Worm (Caenorhabditis elegans): ENCODE data around the gene fbxa-55.

Gene fbxa-55

ce11 chrIII:946250-946725, 10.4 kb upstream of the fbxa-55 start, which contains the start of gene fbxa-60:
fbxa-60 (minus strand) TSS chrIII:946300.
- TF ChIP-seq nhr-77 (tag; optimal IDR thresholded peaks at IDR 0.05) (no peak), lsy-12 (tag; optimal IDR thresholded peaks at IDR 0.05) (no peak), nhr-76 (tag; optimal IDR thresholded peaks at IDR 0.05) (no peak), unc-62 (GFP tag; optimal IDR thresholded peaks at IDR 0.05) (no peak), nhr-11 (tag; optimal IDR thresholded peaks at IDR 0.05) (no peak), lin-39 (tag; optimal IDR thresholded peaks at IDR 0.05) (no peak), nhr-12 (tag; optimal IDR thresholded peaks at IDR 0.05) (no peak), aly-2 (tag; optimal IDR thresholded peaks at IDR 0.05) (no peak), nhr-23 (tag; optimal IDR thresholded peaks at IDR 0.05) (no peak), fkh-2 (tag; optimal IDR thresholded peaks at IDR 0.05) (no peak), ceh-82 (tag; optimal IDR thresholded peaks at IDR 0.05) (no peak), fos-1 (tag; optimal IDR thresholded peaks at IDR 0.05) (no peak), elt-3 (tag; optimal IDR thresholded peaks at IDR 0.05) (no peak), pqm-1 (tag; optimal IDR thresholded peaks at IDR 0.05) (peak; percentile 15), elt-2 (tag; optimal IDR thresholded peaks at IDR 0.05) (peak; percentile 79), jun-1 (tag; optimal IDR thresholded peaks at IDR 0.05) (no peak), nhr-67 (tag; optimal IDR thresholded peaks at IDR 0.05) (no peak), nhr-25 (tag; optimal IDR thresholded peaks at IDR 0.05) (no peak), skn-1 (tag; optimal IDR thresholded peaks at IDR 0.05) (no peak), fkh-10 (GFP tag; optimal IDR thresholded peaks at IDR 0.05) (no peak), ztf-11 (tag; optimal IDR thresholded peaks at IDR 0.05) (no peak), R02D3.7 (tag; optimal IDR thresholded peaks at IDR 0.05) (no peak), ceh-9 (tag; optimal IDR thresholded peaks at IDR 0.05) (no peak), pha-4 (tag; optimal IDR thresholded peaks at IDR 0.05) (peak; percentile 19), egl-27 (tag; optimal IDR thresholded peaks at IDR 0.05) (no peak)

- TF ChIP-seq elt-2 (tag; optimal IDR thresholded peaks at IDR 0.05), result peak; percentile 71
These were observed 8.5 kb upstream of the fbxa-55 start for ce11 chrIII:944346-944745.

ce11 chrIII:943426-943927, 7.6 kb upstream of the fbxa-55 start, which contains the start of gene fbxa-59:
fbxa-59 (minus strand) TSS chrIII:943476.
- TF ChIP-seq unc-62 (GFP tag; optimal IDR thresholded peaks at IDR 0.05), result no peak
- TF ChIP-seq nhr-28 (tag; optimal IDR thresholded peaks at IDR 0.05), result no peak
- TF ChIP-seq nhr-25 (tag; optimal IDR thresholded peaks at IDR 0.05), result no peak
- TF ChIP-seq jun-1 (tag; optimal IDR thresholded peaks at IDR 0.05), result no peak
- no peak for TF ChIP-seq unc-39 (tag; optimal IDR thresholded peaks at IDR 0.05)
- peak; percentile 72 for TF ChIP-seq pha-4 (tag; optimal IDR thresholded peaks at IDR 0.05)
- TF ChIP-seq mdl-1 (tag; optimal IDR thresholded peaks at IDR 0.05), result no peak
- no peak for TF ChIP-seq fos-1 (tag; optimal IDR thresholded peaks at IDR 0.05)
- TF ChIP-seq ztf-4 (tag; optimal IDR thresholded peaks at IDR 0.05), result no peak
- no peak for TF ChIP-seq ZK546.5 (tag; optimal IDR thresholded peaks at IDR 0.05)
- TF ChIP-seq nhr-43 (tag; optimal IDR thresholded peaks at IDR 0.05; ENCODE audit: poor library complexity, severe bottlenecking), result no peak
- no peak for TF ChIP-seq nfya-1 (tag; optimal IDR thresholded peaks at IDR 0.05; ENCODE audit: insufficient read depth)
- TF ChIP-seq pqm-1 (tag; optimal IDR thresholded peaks at IDR 0.05), result peak; percentile 44
- no peak for TF ChIP-seq nhr-11 (tag; optimal IDR thresholded peaks at IDR 0.05)
- TF ChIP-seq tbx-2 (tag; optimal IDR thresholded peaks at IDR 0.05), result no peak
- TF ChIP-seq elt-2 (tag; optimal IDR thresholded peaks at IDR 0.05), result peak; percentile 86
- TF ChIP-seq mml-1 (tag; optimal IDR thresholded peaks at IDR 0.05), result no peak
- TF ChIP-seq nhr-77 (tag; optimal IDR thresholded peaks at IDR 0.05), result no peak
- no peak for TF ChIP-seq ceh-82 (tag; optimal IDR thresholded peaks at IDR 0.05)
- TF ChIP-seq ceh-28 (tag; optimal IDR thresholded peaks at IDR 0.05), result no peak
- no peak for TF ChIP-seq nhr-23 (tag; optimal IDR thresholded peaks at IDR 0.05)

ce11 chrIII:941958-942357, 6.1 kb upstream of the fbxa-55 start:
- TF ChIP-seq mdl-1 (tag; optimal IDR thresholded peaks at IDR 0.05) (no peak), nhr-76 (tag; optimal IDR thresholded peaks at IDR 0.05) (no peak), pha-4 (tag; optimal IDR thresholded peaks at IDR 0.05) (no peak), mml-1 (tag; optimal IDR thresholded peaks at IDR 0.05) (no peak), elt-1 (tag; optimal IDR thresholded peaks at IDR 0.05) (no peak), egl-5 (tag; optimal IDR thresholded peaks at IDR 0.05) (no peak), ztf-11 (tag; optimal IDR thresholded peaks at IDR 0.05) (no peak), tbx-2 (tag; optimal IDR thresholded peaks at IDR 0.05) (no peak), nhr-12 (tag; optimal IDR thresholded peaks at IDR 0.05) (no peak), ceh-16 (tag; optimal IDR thresholded peaks at IDR 0.05) (no peak), nhr-67 (tag; optimal IDR thresholded peaks at IDR 0.05) (no peak), nhr-77 (tag; optimal IDR thresholded peaks at IDR 0.05) (no peak), nhr-28 (tag; optimal IDR thresholded peaks at IDR 0.05) (no peak), nhr-237 (tag; optimal IDR thresholded peaks at IDR 0.05) (no peak), egl-27 (tag; optimal IDR thresholded peaks at IDR 0.05) (no peak), lin-15B (tag; optimal IDR thresholded peaks at IDR 0.05) (no peak)

Measured in whole organism, L3 larva.